Worm (Caenorhabditis elegans): ENCODE measurements around the gene F56A11.6.

- TF ChIP-seq blmp-1 (tag; optimal IDR thresholded peaks at IDR 0.05) (no peak), mep-1 (tag; optimal IDR thresholded peaks at IDR 0.05) (no peak), ces-1 (GFP tag; optimal IDR thresholded peaks at IDR 0.05) (no peak), pha-4 (tag; optimal IDR thresholded peaks at IDR 0.05) (no peak), ceh-39 (tag; optimal IDR thresholded peaks at IDR 0.05) (no peak), nhr-28 (tag; optimal IDR thresholded peaks at IDR 0.05) (no peak), unc-62 (GFP tag; optimal IDR thresholded peaks at IDR 0.05) (no peak), elt-3 (tag; optimal IDR thresholded peaks at IDR 0.05) (no peak), M03D4.4 (tag; optimal IDR thresholded peaks at IDR 0.05) (no peak), nhr-237 (tag; optimal IDR thresholded peaks at IDR 0.05) (no peak), unc-39 (tag; optimal IDR thresholded peaks at IDR 0.05) (no peak), snpc-4 (tag; optimal IDR thresholded peaks at IDR 0.05) (no peak), lsy-2 (tag; optimal IDR thresholded peaks at IDR 0.05) (no peak)
Measured at ce11 chrIV:587729-588128, 5.7 kb upstream of the F56A11.6 start, which contains the start of gene C18H7.12.
